Fruit fly (Drosophila melanogaster) whole organism, wandering third instar larva: Measurements from ENCODE around the gene Sym.

Source experiments
- Abd-B ChIP-seq: fragments of >200 bp; optimal IDR thresholded peaks from 2 replicates; lab custom pipeline; 2017; ENCODE audit warnings: missing biosample characterization, missing genetic modification characterization
- CG32264 ChIP-seq: fragments of 200-800 bp; sonication (Bioruptor generic); optimal IDR thresholded peaks from 2 replicates; lab custom pipeline; 2016; ENCODE audit warnings: missing biosample characterization, missing genetic modification characterization
- CG9705 ChIP-seq: fragments of 200-800 bp; sonication (Bioruptor generic); optimal IDR thresholded peaks from 2 replicates; lab custom pipeline; 2018; ENCODE audit warnings: missing biosample characterization, mild to moderate bottlenecking, missing genetic modification characterization
- CrebA ChIP-seq: fragments of 200-800 bp; sonication (Bioruptor generic); optimal IDR thresholded peaks from 2 replicates; lab custom pipeline; 2016; ENCODE audit warnings: missing biosample characterization, mild to moderate bottlenecking, missing genetic modification characterization, borderline replicate concordance
- Dfd ChIP-seq: fragments of >200 bp; optimal IDR thresholded peaks from 2 replicates; lab custom pipeline; 2017; ENCODE audit warnings: missing biosample characterization, missing genetic modification characterization
- Dif ChIP-seq: fragments of 200-275, 200-300 bp; sonication (Bioruptor generic); optimal IDR thresholded peaks from 2 replicates; lab custom pipeline; 2018; ENCODE audit warnings: missing biosample characterization, missing genetic modification characterization; ENCODE audit not compliant: partially characterized antibody
- GATAd ChIP-seq: sonication (Bioruptor generic); optimal IDR thresholded peaks from 2 replicates; lab custom pipeline; 2016; ENCODE audit warnings: missing biosample characterization, missing genetic modification characterization
- HLH106 ChIP-seq: fragments of 200-800 bp; optimal IDR thresholded peaks from 3 replicates; lab custom pipeline; 2019; ENCODE audit warnings: missing biosample characterization, mild to moderate bottlenecking, missing genetic modification characterization, moderate library complexity
- Hnf4 ChIP-seq: fragments of 200-800 bp; sonication (Bioruptor generic); optimal IDR thresholded peaks from 2 replicates; lab custom pipeline; 2016; ENCODE audit warnings: missing biosample characterization, mild to moderate bottlenecking, missing genetic modification characterization
- Hr78 ChIP-seq: fragments of >200 bp; optimal IDR thresholded peaks from 2 replicates; lab custom pipeline; 2017; ENCODE audit warnings: missing biosample characterization, missing genetic modification characterization
- Hr83 ChIP-seq: fragments of 200-300 bp; sonication (Bioruptor generic); optimal IDR thresholded peaks from 2 replicates; lab custom pipeline; 2016; ENCODE audit warnings: missing biosample characterization, mild to moderate bottlenecking, missing genetic modification characterization, moderate library complexity; ENCODE audit not compliant: poor library complexity, severe bottlenecking
- Jra ChIP-seq: sonication (Bioruptor generic); optimal IDR thresholded peaks from 2 replicates; lab custom pipeline; 2016; ENCODE audit warnings: missing biosample characterization, missing genetic modification characterization
- Mio ChIP-seq: sonication (Bioruptor generic); optimal IDR thresholded peaks from 2 replicates; lab custom pipeline; 2016; ENCODE audit warnings: missing biosample characterization, missing genetic modification characterization
- Myc ChIP-seq: fragments of >200 bp; optimal IDR thresholded peaks from 2 replicates; lab custom pipeline; 2017
- N ChIP-seq: fragments of >200 bp; optimal IDR thresholded peaks from 2 replicates; lab custom pipeline; 2018; ENCODE audit warnings: missing biosample characterization, missing external identifiers, missing genetic modification characterization
- OdsH ChIP-seq: fragments of 200-800 bp; sonication (Bioruptor generic); optimal IDR thresholded peaks from 2 replicates; lab custom pipeline; 2016; ENCODE audit warnings: missing biosample characterization, mild to moderate bottlenecking, missing genetic modification characterization
- Rel ChIP-seq, 2 experiments: fragments of 200-800 bp; sonication (Bioruptor generic) in 1 of 2; optimal IDR thresholded peaks; 2 replicates in 1 of 2; 3 replicates in 1 of 2; lab custom pipeline; 2016 to 2019; ENCODE audit warnings: mild to moderate bottlenecking in 2 of 2, missing biosample characterization in 2 of 2, missing genetic modification characterization in 2 of 2, moderate library complexity in 1 of 2
- Sp1 ChIP-seq: fragments of 200-800 bp; sonication (Bioruptor generic); optimal IDR thresholded peaks from 3 replicates; lab custom pipeline; 2019; ENCODE audit warnings: missing biosample characterization, mild to moderate bottlenecking, missing genetic modification characterization, moderate library complexity
- Vsx2 ChIP-seq: fragments of 200-300, 225-300 bp; sonication (Bioruptor generic); optimal IDR thresholded peaks from 2 replicates; lab custom pipeline; 2018; ENCODE audit warnings: missing biosample characterization, missing genetic modification characterization; ENCODE audit not compliant: partially characterized antibody
- br ChIP-seq: fragments of 200-800 bp; sonication (Bioruptor generic); optimal IDR thresholded peaks from 2 replicates; lab custom pipeline; 2016; ENCODE audit warnings: missing biosample characterization, missing genetic modification characterization
- brk ChIP-seq: fragments of 200-800 bp; sonication (Bioruptor generic); optimal IDR thresholded peaks from 2 replicates; lab custom pipeline; 2016; ENCODE audit warnings: missing biosample characterization, mild to moderate bottlenecking, missing genetic modification characterization
- dl ChIP-seq, 2 experiments: fragments of 175-275, 200-275 bp in 1 of 2; fragments of 200-275 bp in 1 of 2; sonication (Bioruptor generic); optimal IDR thresholded peaks; lab custom pipeline; 2018; ENCODE audit warnings: mild to moderate bottlenecking in 2 of 2, missing biosample characterization in 2 of 2, missing genetic modification characterization in 2 of 2, moderate library complexity in 2 of 2; ENCODE audit not compliant: partially characterized antibody in 2 of 2, insufficient read depth in 1 of 2
- dmrt93B ChIP-seq: fragments of 200-800 bp; sonication (Bioruptor generic); optimal IDR thresholded peaks from 2 replicates; lab custom pipeline; 2018; ENCODE audit warnings: missing biosample characterization, mild to moderate bottlenecking, missing genetic modification characterization
- dsf ChIP-seq: sonication (Bioruptor generic); optimal IDR thresholded peaks from 2 replicates; lab custom pipeline; 2016; ENCODE audit warnings: missing biosample characterization, missing genetic modification characterization, borderline replicate concordance
- ey ChIP-seq: fragments of 200-800 bp; sonication (Bioruptor generic); optimal IDR thresholded peaks from 2 replicates; lab custom pipeline; 2016; ENCODE audit warnings: missing biosample characterization, missing genetic modification characterization
- foxo ChIP-seq, 2 experiments: fragments of 200-800 bp; sonication (Bioruptor generic); optimal IDR thresholded peaks; 2 replicates in 1 of 2; 3 replicates in 1 of 2; lab custom pipeline; 2016 to 2017; ENCODE audit warnings: missing biosample characterization in 2 of 2, missing genetic modification characterization in 2 of 2
- fru ChIP-seq: fragments of 200-800 bp; sonication (Bioruptor generic); optimal IDR thresholded peaks from 3 replicates; lab custom pipeline; 2016; ENCODE audit warnings: missing biosample characterization, mild to moderate bottlenecking, missing genetic modification characterization
- h ChIP-seq: fragments of 200-800 bp; sonication (Bioruptor generic); optimal IDR thresholded peaks from 3 replicates; lab custom pipeline; 2016; ENCODE audit warnings: missing biosample characterization, mild to moderate bottlenecking, missing genetic modification characterization
- jim ChIP-seq: fragments of 175-275, 200-325 bp; sonication (Bioruptor generic); optimal IDR thresholded peaks from 2 replicates; lab custom pipeline; 2016; ENCODE audit warnings: missing biosample characterization, mild to moderate bottlenecking, missing genetic modification characterization
- lola ChIP-seq: fragments of >200 bp; optimal IDR thresholded peaks from 2 replicates; lab custom pipeline; 2017; ENCODE audit warnings: missing biosample characterization, missing genetic modification characterization
- pan ChIP-seq: fragments of >200 bp; optimal IDR thresholded peaks from 2 replicates; lab custom pipeline; 2017
- psq ChIP-seq: fragments of 200-800 bp; sonication (Bioruptor generic); optimal IDR thresholded peaks from 3 replicates; lab custom pipeline; 2017; ENCODE audit warnings: missing biosample characterization, mild to moderate bottlenecking, missing genetic modification characterization, moderate library complexity
- rgr ChIP-seq: fragments of 200-800 bp; sonication (Bioruptor generic); optimal IDR thresholded peaks from 3 replicates; lab custom pipeline; 2016; ENCODE audit warnings: missing biosample characterization, mild to moderate bottlenecking, missing genetic modification characterization
- sage ChIP-seq: fragments of 200-800 bp; sonication (Bioruptor generic); optimal IDR thresholded peaks from 2 replicates; lab custom pipeline; 2016; ENCODE audit warnings: missing biosample characterization, mild to moderate bottlenecking, missing genetic modification characterization
- sv ChIP-seq: fragments of 200-800 bp; sonication (Bioruptor generic); optimal IDR thresholded peaks from 3 replicates; lab custom pipeline; 2016; ENCODE audit warnings: missing biosample characterization, missing genetic modification characterization
- tai ChIP-seq: sonication (Bioruptor generic); optimal IDR thresholded peaks from 2 replicates; lab custom pipeline; 2016; ENCODE audit warnings: missing biosample characterization, missing genetic modification characterization
- usp ChIP-seq: fragments of >200 bp; optimal IDR thresholded peaks from 2 replicates; lab custom pipeline; 2017; ENCODE audit warnings: missing biosample characterization, missing genetic modification characterization
- woc ChIP-seq: sonication (Bioruptor generic); optimal IDR thresholded peaks from 2 replicates; lab custom pipeline; 2016; ENCODE audit warnings: missing biosample characterization, mild to moderate bottlenecking, missing genetic modification characterization

Sym gene

DNA sequence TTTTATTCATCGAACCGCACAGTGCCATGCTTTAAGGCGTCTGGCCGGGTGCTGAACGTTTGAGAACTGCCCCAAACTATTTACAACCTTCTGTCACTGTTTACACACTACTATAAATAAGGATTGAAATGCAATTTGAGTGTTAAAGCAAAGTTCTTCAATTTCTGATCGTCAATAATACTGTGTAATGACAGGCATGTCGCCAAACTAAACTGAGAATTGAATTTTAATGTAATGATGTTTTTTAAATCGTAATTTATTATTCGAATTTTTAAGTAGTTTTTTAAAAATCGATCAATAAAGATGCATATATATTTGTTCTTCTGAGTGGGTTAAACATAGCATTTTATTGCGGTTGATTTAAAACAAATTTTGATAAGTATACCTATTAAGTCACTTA is 38.7 kb upstream of the Sym start, which contains the start of gene CG2082:
CG2082 (minus strand) TSS at position 101 of the 400 bp plus-strand sequence.
- no peak for TF ChIP-seq brk

- TF ChIP-seq N (no peak), Rel (GFP tag; optimal IDR thresholded peaks at IDR 0.05; lab: Kevin White, UChicago) (no peak), Rel (tag; optimal IDR thresholded peaks at IDR 0.05; lab: Kevin White, UChicago) (peak; percentile 63), h (GFP tag; lab: Kevin White, UChicago) (peak; percentile 63), HLH106 (tag; lab: Kevin White, UChicago) (peak; percentile 41), lola (GFP tag; lab: Kevin White, UChicago) (no peak), GATAd (peak; percentile 68), CG32264 (GFP tag; lab: Kevin White, UChicago) (peak; percentile 26), brk (no peak), sage (GFP tag; lab: Kevin White, UChicago) (peak; percentile 57), Hr78 (GFP tag; lab: Kevin White, UChicago) (no peak), Abd-B (GFP tag; lab: Kevin White, UChicago) (no peak), Hr83 (peak; percentile 95), dsf (peak; percentile 63), ey (GFP tag; lab: Kevin White, UChicago) (peak; percentile 51), fru (GFP tag; lab: Kevin White, UChicago) (peak; percentile 43), CG9705 (peak; percentile 31), jim (GFP tag; lab: Kevin White, UChicago) (peak; percentile 80), Vsx2 (no peak), CrebA (GFP tag; lab: Kevin White, UChicago) (no peak), sv (peak; percentile 52), psq (peak; percentile 50), br (GFP tag; lab: Kevin White, UChicago) (peak; percentile 55), usp (GFP tag; lab: Kevin White, UChicago) (no peak), tai (GFP tag; lab: Kevin White, UChicago) (no peak), OdsH (GFP tag; lab: Kevin White, UChicago) (peak; percentile 47), woc (GFP tag; lab: Kevin White, UChicago) (no peak), pan (no peak), Mio (GFP tag; lab: Kevin White, UChicago) (peak; percentile 29), Jra (peak; percentile 68), foxo (GFP tag; optimal IDR thresholded peaks at IDR 0.05; lab: Kevin White, UChicago) (peak in 1 of 2 experiments; percentile 56), dmrt93B (peak; percentile 49), Dif (GFP tag; lab: Kevin White, UChicago) (no peak), Sp1 (peak; percentile 9), Myc (lab: Kevin White, UChicago) (peak; percentile 85), Hnf4 (no peak), Dfd (GFP tag; lab: Kevin White, UChicago) (no peak), rgr (GFP tag; lab: Kevin White, UChicago) (peak; percentile 75), dl (GFP tag; optimal IDR thresholded peaks at IDR 0.05; lab: Kevin White, UChicago; ENCODE audit: insufficient read depth in 1 of 2, partially characterized antibody in 2 of 2) (no peak)
Measured at dm6 chr3R:5778731-5779593, 36.7 kb upstream of the Sym start, which contains the start of gene jagn. TSS of gene jagn (plus strand) at chr3R:5779315.

- no peak for TF ChIP-seq dl (GFP tag; optimal IDR thresholded peaks at IDR 0.05; lab: Kevin White, UChicago; ENCODE audit: insufficient read depth in 1 of 2, partially characterized antibody in 2 of 2)
- TF ChIP-seq foxo (GFP tag; optimal IDR thresholded peaks at IDR 0.05; lab: Kevin White, UChicago) = no peak
- TF ChIP-seq CG9705 = no peak
- no peak for TF ChIP-seq usp (GFP tag; lab: Kevin White, UChicago)
- TF ChIP-seq jim (GFP tag; lab: Kevin White, UChicago) = no peak
- TF ChIP-seq rgr (GFP tag; lab: Kevin White, UChicago) = no peak
- no peak for TF ChIP-seq Vsx2
- TF ChIP-seq br (GFP tag; lab: Kevin White, UChicago) = no peak
- TF ChIP-seq GATAd = no peak
- TF ChIP-seq N = no peak
Measured at dm6 chr3R:5772433-5772832, 30.2 kb upstream of the Sym start.
